Worm (Caenorhabditis elegans): Measurements from ENCODE around the gene pmk-3.

DNA sequence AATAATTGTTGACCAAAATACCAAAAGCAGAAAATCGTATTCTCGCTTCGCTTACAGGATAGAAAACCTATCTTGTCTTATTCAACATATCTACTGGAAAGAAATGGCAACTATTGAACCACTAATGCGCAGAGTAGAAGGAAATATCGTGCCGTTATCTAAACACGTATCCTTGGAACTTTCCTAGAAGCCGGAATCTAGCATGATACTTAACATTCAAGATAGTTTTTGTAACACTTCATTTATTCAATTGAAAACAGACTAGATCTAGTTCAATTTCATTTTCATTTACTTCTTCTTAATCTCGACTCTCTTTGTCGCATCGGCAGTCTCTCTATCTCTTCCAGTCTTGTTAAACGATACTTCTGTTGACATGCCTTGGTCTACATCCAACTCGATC, 15.9 kb downstream of the pmk-3 start:
- TF ChIP-seq pha-4 (tag; optimal IDR thresholded peaks at IDR 0.05) (no peak), egl-27 (tag; optimal IDR thresholded peaks at IDR 0.05) (no peak), ceh-28 (tag; optimal IDR thresholded peaks at IDR 0.05) (no peak), sea-2 (GFP tag; optimal IDR thresholded peaks at IDR 0.05) (no peak), lin-39 (tag; optimal IDR thresholded peaks at IDR 0.05) (no peak), ama-1 (optimal IDR thresholded peaks at IDR 0.05) (no peak), ceh-9 (tag; optimal IDR thresholded peaks at IDR 0.05) (no peak), nhr-237 (tag; optimal IDR thresholded peaks at IDR 0.05) (no peak), lin-15B (tag; optimal IDR thresholded peaks at IDR 0.05) (no peak), fkh-2 (tag; optimal IDR thresholded peaks at IDR 0.05) (no peak), skn-1 (tag; optimal IDR thresholded peaks at IDR 0.05) (no peak), elt-1 (tag; optimal IDR thresholded peaks at IDR 0.05) (no peak), jun-1 (tag; optimal IDR thresholded peaks at IDR 0.05) (no peak)

Measured in whole organism, L3 larva.